Worm (Caenorhabditis elegans) whole organism, mixed stage, embryonic: ENCODE data around the gene arx-5.

ENCODE experiments used
- lin-13 ChIP-seq: fragments of 150-350 bp; optimal IDR thresholded peaks from 2 replicates; lab custom pipeline; 2014; ENCODE audit warnings: missing biosample characterization, missing genetic modification characterization
- lsy-2 ChIP-seq: fragments of 150-350 bp; optimal IDR thresholded peaks from 2 replicates; lab custom pipeline; 2014; ENCODE audit warnings: missing biosample characterization, missing genetic modification characterization
- nhr-12 ChIP-seq: fragments of 150-350 bp; optimal IDR thresholded peaks from 2 replicates; lab custom pipeline; 2014; ENCODE audit warnings: missing biosample characterization, missing genetic modification characterization
- nhr-28 ChIP-seq: fragments of 150-350 bp; optimal IDR thresholded peaks from 2 replicates; lab custom pipeline; 2014; ENCODE audit warnings: missing biosample characterization, missing genetic modification characterization
- pha-4 ChIP-seq: fragments of 150-350 bp; optimal IDR thresholded peaks from 2 replicates; lab custom pipeline; 2018; ENCODE audit warnings: missing biosample characterization, missing genetic modification reagents, missing genetic modification characterization
- sem-2 ChIP-seq: fragments of 200-800 bp; sonication (Bioruptor generic); optimal IDR thresholded peaks from 2 replicates; lab custom pipeline; 2018; ENCODE audit warnings: mild to moderate bottlenecking, missing genetic modification characterization, missing compliant biosample characterization
- unc-62 ChIP-seq: fragments of 150-350 bp; optimal IDR thresholded peaks from 2 replicates; lab custom pipeline; 2014; ENCODE audit warnings: missing biosample characterization, missing genetic modification reagents, missing genetic modification characterization

DNA sequence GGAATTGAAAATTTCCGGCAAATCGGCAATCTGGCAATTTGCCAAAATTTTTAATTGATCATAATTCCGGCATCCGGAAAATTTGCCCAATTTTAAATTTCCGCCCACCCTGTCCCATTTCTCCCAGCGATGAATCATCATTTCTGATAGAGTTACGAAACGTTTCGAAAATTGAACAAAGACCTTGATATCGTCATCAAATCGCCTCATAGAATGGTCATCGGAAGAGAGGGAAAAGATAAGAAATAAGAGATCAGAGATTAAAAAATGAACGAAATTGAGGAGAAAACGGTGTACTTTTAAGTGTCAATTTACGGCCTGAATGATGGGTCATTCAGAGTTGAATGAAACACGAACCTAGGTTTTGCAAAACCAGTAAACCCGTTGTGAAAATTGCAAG lies 29.7 kb upstream of the arx-5 start:
- TF ChIP-seq lsy-2 (tag; lab: Kevin White, UChicago) (no peak), nhr-12 (no peak), lin-13 (tag; lab: Kevin White, UChicago) (no peak), nhr-28 (tag; lab: Kevin White, UChicago) (no peak), pha-4 (tag; lab: Kevin White, UChicago) (no peak), sem-2 (GFP tag; lab: Kevin White, UChicago) (no peak), unc-62 (no peak)
